Worm (Caenorhabditis elegans): ENCODE measurements around the gene igeg-2.

The igeg-2 gene

DNA sequence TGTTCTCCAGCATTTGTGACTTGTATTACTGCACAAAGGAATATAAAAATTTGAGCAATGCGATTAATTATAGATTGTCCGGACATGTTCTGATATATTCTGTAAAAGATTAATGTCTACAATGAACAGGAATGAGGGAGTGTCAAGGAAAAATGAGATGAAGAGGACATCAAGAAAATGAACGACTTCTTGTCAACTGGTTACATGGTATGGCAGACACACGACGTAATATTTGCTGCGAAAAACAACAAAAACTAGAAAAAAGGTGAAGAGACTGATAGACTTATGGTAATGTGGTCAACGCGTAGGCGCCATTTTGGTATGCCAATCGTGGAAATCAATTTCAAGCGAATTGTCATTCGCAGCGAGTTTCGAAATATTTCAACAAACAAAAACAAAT, at the start of gene igeg-2:
Gene igeg-2 (minus strand): TSS at position 101 of the 400 bp plus-strand sequence.
- TF ChIP-seq peb-1 (tag; optimal IDR thresholded peaks at IDR 0.05) (no peak), nhr-237 (tag; optimal IDR thresholded peaks at IDR 0.05) (no peak), lsy-2 (tag; optimal IDR thresholded peaks at IDR 0.05) (no peak), R02D3.7 (tag; optimal IDR thresholded peaks at IDR 0.05) (no peak), ceh-82 (tag; optimal IDR thresholded peaks at IDR 0.05) (no peak), nhr-25 (tag; optimal IDR thresholded peaks at IDR 0.05) (no peak), nhr-21 (tag; optimal IDR thresholded peaks at IDR 0.05) (no peak), F13H6.1 (tag; optimal IDR thresholded peaks at IDR 0.05) (no peak), lin-39 (tag; optimal IDR thresholded peaks at IDR 0.05) (no peak), nhr-129 (tag; optimal IDR thresholded peaks at IDR 0.05) (no peak), blmp-1 (tag; optimal IDR thresholded peaks at IDR 0.05; ENCODE audit: insufficient read depth) (no peak)

DNA sequence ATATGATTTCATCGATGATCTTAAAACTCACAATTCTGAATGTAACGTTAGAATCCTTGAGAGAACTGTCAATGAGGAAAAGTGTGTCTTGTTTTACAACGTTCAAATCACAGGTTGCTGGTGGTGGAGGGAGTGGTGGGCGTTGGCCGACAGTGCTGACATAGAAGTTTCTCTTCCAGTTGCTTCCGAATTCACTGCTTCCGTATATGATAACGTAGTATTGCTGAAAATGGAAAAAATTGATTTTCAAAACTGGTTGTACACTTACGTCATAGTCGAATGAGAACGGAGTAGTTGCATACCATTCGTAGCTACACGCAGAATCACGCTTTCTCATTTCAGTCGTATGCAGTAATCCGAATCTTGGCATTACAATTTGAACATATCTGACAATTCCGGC, 45.4 kb upstream of the igeg-2 start:
- TF ChIP-seq blmp-1 (tag; optimal IDR thresholded peaks at IDR 0.05; ENCODE audit: insufficient read depth) (no peak), dmd-4 (tag; optimal IDR thresholded peaks at IDR 0.05) (no peak), elt-3 (tag; optimal IDR thresholded peaks at IDR 0.05) (no peak), R02D3.7 (tag; optimal IDR thresholded peaks at IDR 0.05) (no peak), nhr-6 (tag; optimal IDR thresholded peaks at IDR 0.05) (no peak), lsy-2 (tag; optimal IDR thresholded peaks at IDR 0.05) (no peak), lin-13 (GFP tag; optimal IDR thresholded peaks at IDR 0.05) (no peak), elt-1 (tag; optimal IDR thresholded peaks at IDR 0.05) (no peak)

DNA sequence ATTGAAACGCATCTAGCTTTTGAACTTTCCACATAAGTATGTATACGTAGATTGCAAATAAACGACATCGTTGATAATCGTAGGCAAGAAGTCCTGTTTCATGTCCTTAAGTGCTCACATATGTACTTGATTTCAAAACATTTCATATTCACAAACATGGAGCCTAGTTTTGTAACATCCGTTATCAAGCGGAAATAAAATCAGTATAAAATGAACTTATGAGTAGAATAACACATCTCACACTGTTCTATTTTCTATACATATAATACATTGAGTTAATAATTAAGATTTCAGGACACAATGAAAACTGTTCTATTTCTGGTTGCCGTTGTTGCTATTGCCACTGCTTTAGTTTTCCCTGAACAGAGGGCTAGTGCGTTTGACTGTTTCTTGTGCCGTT, 43.4 kb upstream of the igeg-2 start, which contains the start of gene spp-21:
Gene spp-21 (plus strand): TSS at position 301 of the 400 bp plus-strand sequence.
- TF ChIP-seq nhr-237 (tag; optimal IDR thresholded peaks at IDR 0.05), result no peak
- TF ChIP-seq nhr-77 (tag; optimal IDR thresholded peaks at IDR 0.05), result no peak
- no peak for TF ChIP-seq blmp-1 (tag; optimal IDR thresholded peaks at IDR 0.05; ENCODE audit: insufficient read depth)
- no peak for TF ChIP-seq aly-2 (tag; optimal IDR thresholded peaks at IDR 0.05)
- TF ChIP-seq zag-1 (tag; optimal IDR thresholded peaks at IDR 0.05), result no peak
- TF ChIP-seq unc-62 (GFP tag; optimal IDR thresholded peaks at IDR 0.05), result no peak
- no peak for TF ChIP-seq ama-1 (optimal IDR thresholded peaks at IDR 0.05)
- no peak for TF ChIP-seq ztf-1 (GFP tag; conservative IDR thresholded peaks at IDR 0.05)
- no peak for TF ChIP-seq unc-55 (GFP tag; optimal IDR thresholded peaks at IDR 0.05)

DNA sequence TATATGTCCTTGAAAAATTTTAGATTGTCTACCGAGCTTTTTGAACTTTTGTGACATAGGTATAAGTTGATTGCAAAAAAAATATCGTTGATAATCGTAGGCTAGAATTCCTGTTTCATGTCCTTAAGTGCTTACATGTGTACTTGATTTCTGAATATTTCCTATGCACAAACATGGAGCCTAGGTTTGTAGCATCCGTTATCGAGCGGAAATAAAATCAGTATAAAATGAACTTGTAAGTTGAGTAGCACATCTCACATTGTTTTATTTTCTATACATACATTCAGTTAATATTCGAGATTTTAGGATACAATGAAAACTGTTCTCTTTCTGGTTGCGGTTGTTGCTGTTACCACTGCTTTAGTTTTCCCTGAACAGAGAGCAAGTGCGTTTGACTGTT, 41.0 kb upstream of the igeg-2 start, which contains the start of gene spp-9:
Gene spp-9 (plus strand): TSS at position 301 of the 400 bp plus-strand sequence.
- no peak for TF ChIP-seq lin-11 (tag; optimal IDR thresholded peaks at IDR 0.05)
- TF ChIP-seq unc-55 (GFP tag; optimal IDR thresholded peaks at IDR 0.05), result no peak
- no peak for TF ChIP-seq fos-1 (tag; optimal IDR thresholded peaks at IDR 0.05)
- TF ChIP-seq ama-1 (optimal IDR thresholded peaks at IDR 0.05), result no peak
- no peak for TF ChIP-seq nhr-21 (tag; optimal IDR thresholded peaks at IDR 0.05)
- no peak for TF ChIP-seq snpc-4 (tag; optimal IDR thresholded peaks at IDR 0.05)
- TF ChIP-seq lin-39 (tag; optimal IDR thresholded peaks at IDR 0.05), result no peak
- no peak for TF ChIP-seq sma-9 (GFP tag; optimal IDR thresholded peaks at IDR 0.05)
- no peak for TF ChIP-seq sma-9 (tag; optimal IDR thresholded peaks at IDR 0.05)
- no peak for TF ChIP-seq elt-3 (tag; optimal IDR thresholded peaks at IDR 0.05)
- TF ChIP-seq ztf-4 (tag; optimal IDR thresholded peaks at IDR 0.05), result no peak
- TF ChIP-seq ZK546.5 (tag; optimal IDR thresholded peaks at IDR 0.05), result no peak

DNA sequence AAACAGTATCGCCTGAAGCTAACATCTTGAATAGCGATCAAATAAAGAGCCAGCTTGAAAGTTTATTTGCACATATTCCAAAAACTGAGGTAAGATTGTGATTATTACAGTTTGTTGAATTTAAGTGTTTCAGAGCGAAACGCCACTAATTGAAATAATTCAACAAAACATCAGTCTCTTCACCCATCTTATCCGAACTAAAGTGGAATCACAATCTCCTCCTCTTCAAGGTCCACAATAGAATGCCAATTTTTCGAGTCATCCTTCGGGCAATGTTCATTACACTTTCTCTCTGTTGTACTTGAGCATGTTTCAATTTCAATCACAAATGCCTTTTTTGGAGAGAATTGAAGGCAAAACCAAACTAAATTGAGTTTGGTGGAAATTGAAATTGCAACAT, 37.6 kb upstream of the igeg-2 start:
- TF ChIP-seq elt-1 (tag; optimal IDR thresholded peaks at IDR 0.05) (no peak), C34F6.9 (tag; optimal IDR thresholded peaks at IDR 0.05) (no peak), nhr-129 (tag; optimal IDR thresholded peaks at IDR 0.05) (no peak), lsy-2 (tag; optimal IDR thresholded peaks at IDR 0.05) (no peak), ZK546.5 (tag; optimal IDR thresholded peaks at IDR 0.05) (no peak), peb-1 (tag; optimal IDR thresholded peaks at IDR 0.05) (no peak), nhr-237 (tag; optimal IDR thresholded peaks at IDR 0.05) (no peak), elt-3 (tag; optimal IDR thresholded peaks at IDR 0.05) (no peak), crh-2 (tag; optimal IDR thresholded peaks at IDR 0.05) (no peak), R02D3.7 (tag; optimal IDR thresholded peaks at IDR 0.05) (no peak), nhr-77 (tag; optimal IDR thresholded peaks at IDR 0.05) (no peak), nhr-25 (tag; optimal IDR thresholded peaks at IDR 0.05) (no peak), aly-2 (tag; optimal IDR thresholded peaks at IDR 0.05) (no peak), mab-5 (tag; optimal IDR thresholded peaks at IDR 0.05) (no peak), egl-27 (tag; optimal IDR thresholded peaks at IDR 0.05) (no peak)

All from whole organism, L2 larva.